Fruit fly (Drosophila melanogaster) whole organism, embryonic: Measurements from ENCODE around the gene CG13314.
A peak's percentile ranks its signal among the peaks of the same experiment; 100 is the strongest.

Experiments
- Atf-2 ChIP-seq: fragments of 200-800 bp; sonication (Bioruptor generic); optimal IDR thresholded peaks from 2 replicates; lab custom pipeline; 2016; ENCODE audit warnings: missing biosample characterization, missing genetic modification characterization
- Awh ChIP-seq: fragments of 200-800 bp; sonication (Bioruptor generic); IDR thresholded peaks from 2 replicates; pipeline ENCODE4, ENCODE4 v1.3.6; 2022; ENCODE audit warnings: missing biosample characterization, missing genetic modification characterization
- B-H1 ChIP-seq: fragments of 200-800 bp; sonication (Bioruptor generic); IDR thresholded peaks from 3 replicates; pipeline ENCODE4 v1.3.6; 2022; ENCODE audit warnings: missing biosample characterization, missing genetic modification characterization
- BEAF-32 ChIP-seq: fragments of 200-800 bp; sonication (Bioruptor generic); optimal IDR thresholded peaks from 3 replicates; lab custom pipeline; 2017; ENCODE audit warnings: missing biosample characterization, missing genetic modification characterization, mild to moderate bottlenecking, moderate library complexity, missing genetic modification reagents
- C15 ChIP-seq: fragments of 200-800 bp; sonication (Bioruptor generic); IDR thresholded peaks from 3 replicates; pipeline ENCODE4 v1.3.6; 2022; ENCODE audit warnings: missing biosample characterization, missing genetic modification characterization
- CG10431 ChIP-seq: fragments of 200-800 bp; sonication (Bioruptor generic); optimal IDR thresholded peaks from 3 replicates; lab custom pipeline; 2018; ENCODE audit warnings: missing biosample characterization, mild to moderate bottlenecking, missing genetic modification characterization
- CG10543 ChIP-seq: fragments of 200-800 bp; sonication (Bioruptor generic); optimal IDR thresholded peaks from 3 replicates; lab custom pipeline; 2017; ENCODE audit warnings: missing biosample characterization, mild to moderate bottlenecking, missing genetic modification characterization, moderate library complexity
- CG1529 ChIP-seq: fragments of 200-800 bp; sonication (Bioruptor generic); optimal IDR thresholded peaks from 3 replicates; lab custom pipeline; 2018; ENCODE audit warnings: missing biosample characterization, missing genetic modification characterization
- CG15479 ChIP-seq: fragments of 200-800 bp; sonication (Bioruptor generic); optimal IDR thresholded peaks from 3 replicates; lab custom pipeline; 2019; ENCODE audit warnings: missing biosample characterization, mild to moderate bottlenecking, missing genetic modification characterization, moderate library complexity
- CG15696 ChIP-seq: fragments of 200-800 bp; sonication (Bioruptor generic); optimal IDR thresholded peaks from 2 replicates; lab custom pipeline; 2019; ENCODE audit warnings: missing biosample characterization, mild to moderate bottlenecking, missing genetic modification characterization, moderate library complexity
- CG16863 ChIP-seq: fragments of 200-800 bp; sonication (Bioruptor generic); optimal IDR thresholded peaks from 3 replicates; lab custom pipeline; 2016; ENCODE audit warnings: missing biosample characterization, missing genetic modification characterization
- CG33213 ChIP-seq: fragments of 200-800 bp; sonication (Bioruptor generic); optimal IDR thresholded peaks from 3 replicates; lab custom pipeline; 2016; ENCODE audit warnings: missing biosample characterization, missing genetic modification characterization
- CG34376 ChIP-seq: fragments of 200-800 bp; sonication (Bioruptor generic); optimal IDR thresholded peaks from 2 replicates; lab custom pipeline; 2018; ENCODE audit warnings: missing biosample characterization, mild to moderate bottlenecking, missing genetic modification characterization
- CG5245 ChIP-seq: fragments of 200-800 bp; sonication (Bioruptor generic); optimal IDR thresholded peaks from 3 replicates; lab custom pipeline; 2016; ENCODE audit warnings: missing biosample characterization, missing genetic modification characterization
- CG6254 ChIP-seq: fragments of 200-800 bp; sonication (Bioruptor generic); optimal IDR thresholded peaks from 3 replicates; lab custom pipeline; 2017; ENCODE audit warnings: mild to moderate bottlenecking, missing biosample characterization, missing genetic modification reagents, missing genetic modification characterization
- CG6689 ChIP-seq: fragments of 200-800 bp; sonication (Bioruptor generic); IDR thresholded peaks from 2 replicates; pipeline ENCODE4 v1.3.6; 2022; ENCODE audit warnings: missing biosample characterization, missing genetic modification characterization
- CG7987 ChIP-seq: fragments of 200-800 bp; sonication (Bioruptor generic); optimal IDR thresholded peaks from 2 replicates; lab custom pipeline; 2018; ENCODE audit warnings: missing biosample characterization, mild to moderate bottlenecking, missing genetic modification characterization, moderate library complexity
- CG8359 ChIP-seq: fragments of 200-800 bp; sonication (Bioruptor generic); optimal IDR thresholded peaks from 2 replicates; lab custom pipeline; 2017; ENCODE audit warnings: missing biosample characterization, mild to moderate bottlenecking, missing genetic modification characterization, borderline replicate concordance
- CG9797 ChIP-seq: fragments of 200-800 bp; sonication (Bioruptor generic); optimal IDR thresholded peaks from 3 replicates; lab custom pipeline; 2018; ENCODE audit warnings: missing biosample characterization, mild to moderate bottlenecking, missing genetic modification characterization
- D19A ChIP-seq: fragments of 200-800 bp; optimal IDR thresholded peaks from 3 replicates; lab custom pipeline; 2019; ENCODE audit warnings: missing biosample characterization, mild to moderate bottlenecking, missing genetic modification characterization, moderate library complexity
- Dek ChIP-seq: fragments of 200-800 bp; sonication (Bioruptor generic); optimal IDR thresholded peaks from 3 replicates; lab custom pipeline; 2019; ENCODE audit warnings: missing biosample characterization, mild to moderate bottlenecking, missing genetic modification characterization, moderate library complexity
- Elba2 ChIP-seq: fragments of 200-800 bp; sonication (Bioruptor generic); optimal IDR thresholded peaks from 3 replicates; lab custom pipeline; 2016; ENCODE audit warnings: missing biosample characterization, missing genetic modification characterization
- Fer1 ChIP-seq: fragments of 200-800 bp; sonication (Bioruptor generic); optimal IDR thresholded peaks from 2 replicates; lab custom pipeline; 2017; ENCODE audit warnings: missing biosample characterization, mild to moderate bottlenecking, missing genetic modification characterization
- Fer3 ChIP-seq: fragments of 200-800 bp; sonication (Bioruptor generic); optimal IDR thresholded peaks from 2 replicates; lab custom pipeline; 2018; ENCODE audit warnings: missing biosample characterization, mild to moderate bottlenecking, missing genetic modification characterization, moderate library complexity
- Hand ChIP-seq: fragments of 200-800 bp; sonication (Bioruptor generic); optimal IDR thresholded peaks from 2 replicates; lab custom pipeline; 2017; ENCODE audit warnings: mild to moderate bottlenecking, missing biosample characterization, missing genetic modification reagents, missing genetic modification characterization
- HmgZ ChIP-seq: fragments of 200-800 bp; sonication (Bioruptor generic); optimal IDR thresholded peaks from 2 replicates; lab custom pipeline; 2018; ENCODE audit warnings: missing biosample characterization, mild to moderate bottlenecking, missing genetic modification characterization
- Jarid2 ChIP-seq: fragments of 200-800 bp; sonication (Bioruptor generic); optimal IDR thresholded peaks from 3 replicates; lab custom pipeline; 2017; ENCODE audit warnings: mild to moderate bottlenecking, missing biosample characterization, missing genetic modification reagents, missing genetic modification characterization
- Lpt ChIP-seq: fragments of >200 bp; optimal IDR thresholded peaks from 2 replicates; lab custom pipeline; 2018; ENCODE audit warnings: missing biosample characterization, missing genetic modification characterization
- Med ChIP-seq: fragments of 200-800 bp; sonication (Bioruptor generic); peaks from one replicate; lab custom pipeline; 2016; ENCODE audit warnings: missing biosample characterization, missing genetic modification characterization, mild to moderate bottlenecking, inconsistent platforms, moderate library complexity
- PHDP ChIP-seq: fragments of 200-800 bp; sonication (Bioruptor generic); optimal IDR thresholded peaks from 3 replicates; lab custom pipeline; 2018; ENCODE audit warnings: missing biosample characterization, mild to moderate bottlenecking, missing genetic modification characterization, moderate library complexity
- Vsx1 ChIP-seq: fragments of 200-800 bp; sonication (Bioruptor generic); optimal IDR thresholded peaks from 2 replicates; lab custom pipeline; 2017; ENCODE audit warnings: missing biosample characterization, mild to moderate bottlenecking, missing genetic modification characterization, missing genetic modification reagents
- ab ChIP-seq: fragments of 200-800 bp; sonication (Bioruptor generic); optimal IDR thresholded peaks from 2 replicates; lab custom pipeline; 2016; ENCODE audit warnings: missing biosample characterization, missing genetic modification characterization
- cad ChIP-seq: fragments of >200 bp; optimal IDR thresholded peaks from 2 replicates; lab custom pipeline; 2017; ENCODE audit warnings: missing biosample characterization, missing genetic modification characterization
- cas ChIP-seq: fragments of 200-800 bp; sonication (Bioruptor generic); IDR thresholded peaks from 2 replicates; pipeline ENCODE4 v1.3.6; 2022; ENCODE audit warnings: missing biosample characterization, missing genetic modification characterization
- cg ChIP-seq: fragments of 200-800 bp; sonication (Bioruptor generic); optimal IDR thresholded peaks from 3 replicates; lab custom pipeline; 2019; ENCODE audit warnings: missing biosample characterization, mild to moderate bottlenecking, missing genetic modification characterization, moderate library complexity
- crol ChIP-seq: fragments of 200-800 bp; sonication (Bioruptor generic); IDR thresholded peaks from 2 replicates; pipeline ENCODE4 v1.3.6; 2022; ENCODE audit warnings: missing biosample characterization, missing genetic modification characterization
- danr ChIP-seq: fragments of 200-800 bp; sonication (Bioruptor generic); IDR thresholded peaks from 2 replicates; pipeline ENCODE4 v1.3.6; 2022; ENCODE audit warnings: missing biosample characterization, missing genetic modification characterization
- jigr1 ChIP-seq: fragments of 200-800 bp; sonication (Bioruptor generic); IDR thresholded peaks from 3 replicates; pipeline ENCODE4 v1.3.6; 2022; ENCODE audit warnings: missing biosample characterization, missing genetic modification characterization
- kay ChIP-seq: fragments of 200-800 bp; sonication (Bioruptor generic); optimal IDR thresholded peaks from 2 replicates; lab custom pipeline; 2016; ENCODE audit warnings: missing biosample characterization, missing genetic modification characterization
- klu ChIP-seq: fragments of 200-800 bp; sonication (Bioruptor generic); IDR thresholded peaks from 2 replicates; pipeline ENCODE4 v1.3.6; 2022; ENCODE audit warnings: missing biosample characterization, missing genetic modification characterization
- kni ChIP-seq: fragments of 200-800 bp; sonication (Bioruptor generic); optimal IDR thresholded peaks from 3 replicates; lab custom pipeline; 2017; ENCODE audit warnings: mild to moderate bottlenecking, missing biosample characterization, missing genetic modification reagents, missing genetic modification characterization
- otp ChIP-seq: fragments of 200-800 bp; sonication (Bioruptor generic); IDR thresholded peaks from 3 replicates; pipeline ENCODE4, ENCODE4 v1.3.6; 2022; ENCODE audit warnings: missing biosample characterization, missing genetic modification characterization
- pb ChIP-seq: fragments of 200-800 bp; sonication (Bioruptor generic); optimal IDR thresholded peaks from 3 replicates; lab custom pipeline; 2016; ENCODE audit warnings: missing biosample characterization, missing genetic modification characterization
- prd ChIP-seq, 3 experiments: fragments of >200 bp in 2 of 3; fragments of 200-800 bp in 1 of 3; sonication (Bioruptor generic) in 1 of 3; optimal IDR thresholded peaks in 2 of 3; IDR thresholded peaks in 1 of 3; 2 replicates in 2 of 3; 3 replicates in 1 of 3; pipeline versions ENCODE4 v1.3.6 to Lab custom; 2017 to 2022; ENCODE audit warnings: missing biosample characterization in 1 of 3, missing genetic modification characterization in 1 of 3
- schlank ChIP-seq: fragments of 200-800 bp; sonication (Bioruptor generic); optimal IDR thresholded peaks from 2 replicates; lab custom pipeline; 2018; ENCODE audit warnings: missing biosample characterization, mild to moderate bottlenecking, missing genetic modification characterization
- stc ChIP-seq: fragments of 200-800 bp; sonication (Bioruptor generic); IDR thresholded peaks from 2 replicates; pipeline ENCODE4 v1.3.6; 2022; ENCODE audit warnings: missing biosample characterization, missing genetic modification characterization
- tap ChIP-seq: fragments of 200-800 bp; optimal IDR thresholded peaks from 3 replicates; lab custom pipeline; 2019; ENCODE audit warnings: missing biosample characterization, mild to moderate bottlenecking, missing genetic modification characterization, moderate library complexity
- zfh1 ChIP-seq: fragments of 200-800 bp; sonication (Bioruptor generic); IDR thresholded peaks from 3 replicates; pipeline ENCODE4 v1.3.6; 2022; ENCODE audit warnings: missing biosample characterization, missing genetic modification characterization

Gene CG13314

dm6 chr3L:8974478-8975477, 6.8 kb upstream of the CG13314 start, which contains the start of the genes pix and Srp68 (continued):
- TF ChIP-seq CG16863 (peak; percentile 10), schlank (tag; lab: Kevin White, UChicago) (no peak), CG34376 (GFP tag; lab: Kevin White, UChicago) (peak; percentile 30), CG7987 (GFP tag; lab: Kevin White, UChicago) (no peak), tap (tag; lab: Kevin White, UChicago) (no peak), Hand (GFP tag; lab: Kevin White, UChicago) (no peak), PHDP (tag; lab: Kevin White, UChicago) (peak; percentile 58), Fer1 (GFP tag; lab: Kevin White, UChicago) (peak; percentile 44), HmgZ (tag; lab: Kevin White, UChicago) (peak; percentile 43), Fer3 (tag; lab: Kevin White, UChicago) (peak; percentile 47), Atf-2 (GFP tag; lab: Kevin White, UChicago) (no peak), prd (optimal IDR thresholded peaks at IDR 0.05; lab: Kevin White, UChicago) (no peak), prd (GFP tag; IDR thresholded peaks at IDR 0.05; lab: Robert Waterston, UW) (peak; percentile 49), Elba2 (no peak), CG5245 (GFP tag; lab: Kevin White, UChicago) (peak; percentile 18), CG9797 (GFP tag; lab: Kevin White, UChicago) (peak; percentile 30), cad (GFP tag; lab: Kevin White, UChicago) (no peak), danr (GFP tag; lab: Robert Waterston, UW) (no peak), Jarid2 (GFP tag; lab: Kevin White, UChicago) (no peak), cg (GFP tag; lab: Kevin White, UChicago) (no peak), ab (GFP tag; lab: Kevin White, UChicago) (no peak), CG6689 (GFP tag; lab: Robert Waterston, UW) (no peak), jigr1 (GFP tag; lab: Robert Waterston, UW) (no peak), stc (GFP tag; lab: Robert Waterston, UW) (no peak), CG15479 (GFP tag; lab: Kevin White, UChicago) (no peak), crol (peak; percentile 99), CG1529 (GFP tag; lab: Kevin White, UChicago) (peak; percentile 55), Awh (GFP tag; lab: Robert Waterston, UW) (no peak), zfh1 (GFP tag; lab: Robert Waterston, UW) (no peak), C15 (GFP tag; lab: Robert Waterston, UW) (no peak), CG8359 (GFP tag; lab: Kevin White, UChicago) (no peak), Med (GFP tag; lab: Kevin White, UChicago) (peak; percentile 82), cas (no peak), Lpt (no peak), CG33213 (GFP tag; lab: Kevin White, UChicago) (peak; percentile 9), CG6254 (GFP tag; lab: Kevin White, UChicago) (no peak), klu (GFP tag; lab: Robert Waterston, UW) (peak; percentile 50; the same call in 1 of the 2 replicates), D19A (no peak), BEAF-32 (GFP tag; lab: Kevin White, UChicago) (peak; percentile 97), B-H1 (GFP tag; lab: Robert Waterston, UW) (no peak), Dek (tag; lab: Kevin White, UChicago) (peak; percentile 60), CG15696 (peak; percentile 66), Vsx1 (GFP tag; lab: Kevin White, UChicago) (no peak), CG10431 (GFP tag; lab: Kevin White, UChicago) (peak; percentile 43), pb (GFP tag; lab: Kevin White, UChicago) (no peak), CG10543 (GFP tag; lab: Kevin White, UChicago) (peak; percentile 81), otp (no peak), kay (GFP tag; lab: Kevin White, UChicago) (peak; percentile 30), kni (GFP tag; lab: Kevin White, UChicago) (no peak)
